Fruit fly (Drosophila melanogaster) whole organism, prepupa: ENCODE data around the gene CG14551.

Source experiments
- CG10631 ChIP-seq: fragments of 200-800 bp; sonication (Bioruptor generic); optimal IDR thresholded peaks from 2 replicates; lab custom pipeline; 2016; ENCODE audit warnings: missing biosample characterization, missing genetic modification characterization
- CG10669 ChIP-seq: fragments of 200-800 bp; sonication (Bioruptor generic); optimal IDR thresholded peaks from 3 replicates; lab custom pipeline; 2018; ENCODE audit warnings: missing biosample characterization, mild to moderate bottlenecking, missing genetic modification characterization, moderate library complexity
- CG11294 ChIP-seq: fragments of 200-800 bp; sonication (Bioruptor generic); IDR thresholded peaks from 2 replicates; pipeline ENCODE4 v1.3.6; 2022; ENCODE audit warnings: missing biosample characterization, missing genetic modification characterization
- CG11762 ChIP-seq: fragments of 200-800 bp; sonication (Bioruptor generic); optimal IDR thresholded peaks from 3 replicates; lab custom pipeline; 2016; ENCODE audit warnings: missing biosample characterization, missing genetic modification characterization; ENCODE audit not compliant: insufficient read depth
- CG11902 ChIP-seq: fragments of 200-800 bp; sonication (Bioruptor generic); optimal IDR thresholded peaks from 3 replicates; lab custom pipeline; 2016; ENCODE audit warnings: missing biosample characterization, missing genetic modification characterization
- CG15336 ChIP-seq: fragments of 200-800 bp; sonication (Bioruptor generic); IDR thresholded peaks from 2 replicates; pipeline ENCODE4 v1.3.6; 2022; ENCODE audit warnings: missing biosample characterization, missing genetic modification characterization
- CG1621 ChIP-seq: fragments of 200-800 bp; sonication (Bioruptor generic); optimal IDR thresholded peaks from 3 replicates; lab custom pipeline; 2018; ENCODE audit warnings: missing biosample characterization, mild to moderate bottlenecking, missing genetic modification characterization
- CG3032 ChIP-seq: fragments of 200-800 bp; optimal IDR thresholded peaks from 2 replicates; lab custom pipeline; 2019; ENCODE audit warnings: missing biosample characterization, mild to moderate bottlenecking, missing genetic modification characterization, moderate library complexity
- CG31627 ChIP-seq: fragments of 200-800 bp; sonication (Bioruptor generic); optimal IDR thresholded peaks from 3 replicates; lab custom pipeline; 2016; ENCODE audit warnings: missing biosample characterization, missing genetic modification characterization
- CG32006 ChIP-seq: fragments of 200-800 bp; sonication (Bioruptor generic); optimal IDR thresholded peaks from 3 replicates; lab custom pipeline; 2017; ENCODE audit warnings: missing biosample characterization, mild to moderate bottlenecking, missing genetic modification characterization
- CG34406 ChIP-seq: fragments of 200-800 bp; sonication (Bioruptor generic); optimal IDR thresholded peaks from 3 replicates; lab custom pipeline; 2016; ENCODE audit warnings: missing biosample characterization, missing genetic modification characterization
- CG4318 ChIP-seq: fragments of 200-800 bp; sonication (Bioruptor generic); optimal IDR thresholded peaks from 3 replicates; lab custom pipeline; 2017; ENCODE audit warnings: missing biosample characterization, mild to moderate bottlenecking, missing genetic modification characterization
- CG6163 ChIP-seq: fragments of 200-800 bp; sonication (Bioruptor generic); IDR thresholded peaks from 3 replicates; pipeline ENCODE4 v1.3.6; 2022; ENCODE audit warnings: missing biosample characterization, missing genetic modification characterization
- CG6276 ChIP-seq: fragments of 200-800 bp; sonication (Bioruptor generic); optimal IDR thresholded peaks from 2 replicates; lab custom pipeline; 2017; ENCODE audit warnings: missing biosample characterization, mild to moderate bottlenecking, missing genetic modification characterization
- CG6792 ChIP-seq: fragments of 200-800 bp; sonication (Bioruptor generic); optimal IDR thresholded peaks from 3 replicates; lab custom pipeline; 2016; ENCODE audit warnings: missing biosample characterization, missing genetic modification characterization
- CG6808 ChIP-seq: fragments of 200-800 bp; sonication (Bioruptor generic); optimal IDR thresholded peaks from 3 replicates; lab custom pipeline; 2017; ENCODE audit warnings: missing biosample characterization, missing genetic modification characterization, mild to moderate bottlenecking, moderate library complexity, missing genetic modification reagents
- CG6854 ChIP-seq: fragments of 200-800 bp; sonication (Bioruptor generic); optimal IDR thresholded peaks from 2 replicates; lab custom pipeline; 2017; ENCODE audit warnings: missing biosample characterization, mild to moderate bottlenecking, missing genetic modification characterization
- CG8119 ChIP-seq: fragments of 200-800 bp; sonication (Bioruptor generic); IDR thresholded peaks from 3 replicates; pipeline ENCODE4 v1.3.6; 2022; ENCODE audit warnings: missing biosample characterization, missing genetic modification characterization
- CG8319 ChIP-seq: fragments of 200-800 bp; sonication (Bioruptor generic); optimal IDR thresholded peaks from 3 replicates; lab custom pipeline; 2016; ENCODE audit warnings: missing biosample characterization, missing genetic modification characterization
- CG8632 ChIP-seq: fragments of 200-800 bp; sonication (Bioruptor generic); optimal IDR thresholded peaks from 3 replicates; lab custom pipeline; 2016; ENCODE audit warnings: missing biosample characterization, missing genetic modification characterization
- CG9139 ChIP-seq: fragments of 200-800 bp; sonication (Bioruptor generic); optimal IDR thresholded peaks from 3 replicates; lab custom pipeline; 2017; ENCODE audit warnings: missing biosample characterization, mild to moderate bottlenecking, missing genetic modification characterization
- Eip75B ChIP-seq: fragments of 200-800 bp; sonication (Bioruptor generic); optimal IDR thresholded peaks from 3 replicates; lab custom pipeline; 2016; ENCODE audit warnings: missing biosample characterization, missing genetic modification characterization
- Eip93F ChIP-seq: fragments of 200-800 bp; sonication (Bioruptor generic); optimal IDR thresholded peaks from 2 replicates; lab custom pipeline; 2016; ENCODE audit warnings: missing biosample characterization, mild to moderate bottlenecking, missing genetic modification characterization
- Ets21C ChIP-seq: fragments of 200-800 bp; sonication (Bioruptor generic); optimal IDR thresholded peaks from 3 replicates; lab custom pipeline; 2016; ENCODE audit warnings: missing biosample characterization, missing genetic modification characterization
- Ets96B ChIP-seq: fragments of 200-800 bp; optimal IDR thresholded peaks from 2 replicates; lab custom pipeline; 2019; ENCODE audit warnings: missing biosample characterization, mild to moderate bottlenecking, missing genetic modification characterization, moderate library complexity
- Gug ChIP-seq: fragments of 200-800 bp; sonication (Bioruptor generic); IDR thresholded peaks from 2 replicates; pipeline ENCODE4 v1.3.6; 2022; ENCODE audit warnings: missing biosample characterization, missing genetic modification characterization
- Hr38 ChIP-seq: sonication (Bioruptor generic); optimal IDR thresholded peaks from 2 replicates; lab custom pipeline; 2016; ENCODE audit warnings: missing biosample characterization, missing genetic modification characterization
- Hr39 ChIP-seq: fragments of 200-800 bp; sonication (Bioruptor generic); optimal IDR thresholded peaks from 2 replicates; lab custom pipeline; 2016; ENCODE audit warnings: missing biosample characterization, missing genetic modification characterization
- Met ChIP-seq: fragments of 200-800 bp; sonication (Bioruptor generic); optimal IDR thresholded peaks from 3 replicates; lab custom pipeline; 2016; ENCODE audit warnings: missing biosample characterization, missing genetic modification characterization
- Smox ChIP-seq: fragments of 200-800 bp; sonication (Bioruptor generic); optimal IDR thresholded peaks from 3 replicates; lab custom pipeline; 2016; ENCODE audit warnings: missing biosample characterization, missing genetic modification characterization
- Sox14 ChIP-seq: fragments of 200-800 bp; sonication (Bioruptor generic); optimal IDR thresholded peaks from 3 replicates; lab custom pipeline; 2016; ENCODE audit warnings: missing biosample characterization, missing genetic modification characterization
- Sox15 ChIP-seq: fragments of 200-800 bp; sonication (Bioruptor generic); optimal IDR thresholded peaks from 3 replicates; lab custom pipeline; 2016; ENCODE audit warnings: missing biosample characterization, missing genetic modification characterization
- achi ChIP-seq: fragments of 200-800 bp; sonication (Bioruptor generic); optimal IDR thresholded peaks from 3 replicates; lab custom pipeline; 2016; ENCODE audit warnings: missing biosample characterization, missing genetic modification characterization
- acj6 ChIP-seq: fragments of 200-800 bp; sonication (Bioruptor generic); optimal IDR thresholded peaks from 3 replicates; lab custom pipeline; 2016; ENCODE audit warnings: missing biosample characterization, missing genetic modification characterization
- dac ChIP-seq: fragments of 200-800 bp; sonication (Bioruptor generic); optimal IDR thresholded peaks from 2 replicates; lab custom pipeline; 2017; ENCODE audit warnings: missing biosample characterization, mild to moderate bottlenecking, missing genetic modification characterization
- eg ChIP-seq: fragments of 200-800 bp; sonication (Bioruptor generic); IDR thresholded peaks from 3 replicates; pipeline ENCODE4 v1.3.6; 2022; ENCODE audit warnings: missing biosample characterization, missing genetic modification characterization
- esn ChIP-seq: fragments of 200-800 bp; sonication (Bioruptor generic); optimal IDR thresholded peaks from 2 replicates; lab custom pipeline; 2016; ENCODE audit warnings: missing biosample characterization, mild to moderate bottlenecking, missing genetic modification characterization, moderate library complexity
- fd85E ChIP-seq: fragments of 200-800 bp; sonication (Bioruptor generic); optimal IDR thresholded peaks from 3 replicates; lab custom pipeline; 2016; ENCODE audit warnings: missing biosample characterization, missing genetic modification characterization
- fkh ChIP-seq: fragments of 200-800 bp; sonication (Bioruptor generic); optimal IDR thresholded peaks from 3 replicates; lab custom pipeline; 2017; ENCODE audit warnings: missing biosample characterization, mild to moderate bottlenecking, missing genetic modification characterization, moderate library complexity
- lz ChIP-seq: fragments of 200-800 bp; sonication (Bioruptor generic); optimal IDR thresholded peaks from 3 replicates; lab custom pipeline; 2016; ENCODE audit warnings: missing biosample characterization, missing genetic modification characterization
- net ChIP-seq: fragments of 200-800 bp; sonication (Bioruptor generic); optimal IDR thresholded peaks from 3 replicates; lab custom pipeline; 2016; ENCODE audit warnings: missing biosample characterization, missing genetic modification characterization
- pdm3 ChIP-seq: fragments of 200-800 bp; sonication (Bioruptor generic); optimal IDR thresholded peaks from 3 replicates; lab custom pipeline; 2016; ENCODE audit warnings: missing biosample characterization, missing genetic modification characterization
- spab ChIP-seq: fragments of 200-800 bp; sonication (Bioruptor generic); optimal IDR thresholded peaks from 2 replicates; lab custom pipeline; 2017; ENCODE audit warnings: missing biosample characterization, mild to moderate bottlenecking, missing genetic modification characterization, missing genetic modification reagents
- ss ChIP-seq, 2 experiments: fragments of 200-800 bp; sonication (Bioruptor generic); optimal IDR thresholded peaks; 2 replicates in 1 of 2; 3 replicates in 1 of 2; lab custom pipeline; 2017 to 2018; ENCODE audit warnings: mild to moderate bottlenecking in 2 of 2, missing biosample characterization in 2 of 2, missing genetic modification characterization in 2 of 2, moderate library complexity in 1 of 2
- svp ChIP-seq: fragments of 200-800 bp; sonication (Bioruptor generic); peaks from one replicate; lab custom pipeline; 2016; ENCODE audit warnings: missing biosample characterization, missing genetic modification characterization
- topi ChIP-seq: fragments of 200-800 bp; sonication (Bioruptor generic); optimal IDR thresholded peaks from 3 replicates; lab custom pipeline; 2016; ENCODE audit warnings: missing biosample characterization, missing genetic modification characterization
- vri ChIP-seq: fragments of 200-800 bp; sonication (Bioruptor generic); optimal IDR thresholded peaks from 3 replicates; lab custom pipeline; 2016; ENCODE audit warnings: missing biosample characterization, mild to moderate bottlenecking, missing genetic modification characterization

The CG14551 gene

dm6 chr3R:26081380-26081991 lies 18.7 kb upstream of the CG14551 start (continued):
- peak; percentile 19 for TF ChIP-seq dac
- peak; percentile 78 for TF ChIP-seq CG8119 (GFP tag; lab: Robert Waterston, UW)
- peak; percentile 77 for TF ChIP-seq CG10631 (GFP tag; lab: Kevin White, UChicago)
- peak; percentile 81 for TF ChIP-seq Eip75B
- TF ChIP-seq CG4318 (GFP tag; lab: Kevin White, UChicago): peak; percentile 10
- TF ChIP-seq CG11902 (GFP tag; lab: Kevin White, UChicago): peak; percentile 35
- TF ChIP-seq CG9139 (GFP tag; lab: Kevin White, UChicago): peak; percentile 55
- peak; percentile 73 for TF ChIP-seq CG10669
- peak; percentile 67 for TF ChIP-seq CG6854 (GFP tag; lab: Kevin White, UChicago)
- peak; percentile 78 for TF ChIP-seq lz
- peak; percentile 86 for TF ChIP-seq CG6163 (GFP tag; lab: Robert Waterston, UW)
- peak; percentile 80 for TF ChIP-seq topi (GFP tag; lab: Kevin White, UChicago)
- no peak for TF ChIP-seq CG11294
- TF ChIP-seq fkh (GFP tag; lab: Kevin White, UChicago): no peak
- no peak for TF ChIP-seq Eip93F (GFP tag; lab: Kevin White, UChicago)
- peak; percentile 49 for TF ChIP-seq Gug (GFP tag; lab: Robert Waterston, UW)
- peak; percentile 76 for TF ChIP-seq CG32006 (GFP tag; lab: Kevin White, UChicago)
- TF ChIP-seq CG6808 (GFP tag; lab: Kevin White, UChicago): peak; percentile 80
- peak; percentile 81 for TF ChIP-seq acj6 (GFP tag; lab: Kevin White, UChicago)
- peak; percentile 52 for TF ChIP-seq CG8319 (GFP tag; lab: Kevin White, UChicago)
- TF ChIP-seq esn (GFP tag; lab: Kevin White, UChicago): peak; percentile 83
- TF ChIP-seq net (GFP tag; lab: Kevin White, UChicago): peak; percentile 55
- TF ChIP-seq vri (GFP tag; lab: Kevin White, UChicago): peak; percentile 50
- peak; percentile 78 for TF ChIP-seq eg (GFP tag; lab: Robert Waterston, UW)
- peak; percentile 90 for TF ChIP-seq svp
- peak; percentile 76 for TF ChIP-seq Ets96B
- peak; percentile 80 for TF ChIP-seq CG15336 (GFP tag; lab: Robert Waterston, UW)
- TF ChIP-seq CG34406 (GFP tag; lab: Kevin White, UChicago): peak; percentile 72
- peak; percentile 53 for TF ChIP-seq CG6276
- TF ChIP-seq, all 60 proteins: peak for 55

- TF ChIP-seq eg (GFP tag; lab: Robert Waterston, UW) (0 out of 3 replicates have a peak, but pooled peaks have one; percentile 22), ss (GFP tag; optimal IDR thresholded peaks at IDR 0.05; lab: Kevin White, UChicago) (no peak), CG8632 (GFP tag; lab: Kevin White, UChicago) (no peak), Smox (GFP tag; lab: Kevin White, UChicago) (no peak), CG11762 (GFP tag; lab: Kevin White, UChicago) (peak; percentile 2), achi (peak; percentile 39), CG32006 (GFP tag; lab: Kevin White, UChicago) (peak; percentile 33), pdm3 (GFP tag; lab: Kevin White, UChicago) (peak; percentile 7), Sox15 (GFP tag; lab: Kevin White, UChicago) (no peak), CG8119 (GFP tag; lab: Robert Waterston, UW) (no peak), esn (GFP tag; lab: Kevin White, UChicago) (peak; percentile 25), topi (GFP tag; lab: Kevin White, UChicago) (peak; percentile 22), Eip93F (GFP tag; lab: Kevin White, UChicago) (no peak), Sox14 (peak; percentile 23), CG6854 (GFP tag; lab: Kevin White, UChicago) (no peak), svp (peak; percentile 36), CG1621 (tag; lab: Kevin White, UChicago) (no peak), CG8319 (GFP tag; lab: Kevin White, UChicago) (no peak), CG34406 (GFP tag; lab: Kevin White, UChicago) (no peak), fd85E (GFP tag; lab: Kevin White, UChicago) (no peak), Hr38 (GFP tag; lab: Kevin White, UChicago) (no peak), Hr39 (no peak), CG31627 (peak; percentile 4), Met (GFP tag; lab: Kevin White, UChicago) (peak; percentile 25), fkh (GFP tag; lab: Kevin White, UChicago) (no peak), Ets96B (peak; percentile 50), CG6808 (GFP tag; lab: Kevin White, UChicago) (peak; percentile 48), Ets21C (GFP tag; lab: Kevin White, UChicago) (no peak), spab (GFP tag; lab: Kevin White, UChicago) (peak; percentile 29), CG6792 (peak; percentile 36), CG10631 (GFP tag; lab: Kevin White, UChicago) (peak; percentile 27), Eip75B (peak; percentile 26), Gug (GFP tag; lab: Robert Waterston, UW) (no peak), CG3032 (tag; lab: Kevin White, UChicago) (peak; percentile 41), CG10669 (peak; percentile 30)
Measured at dm6 chr3R:26075252-26075651, 12.4 kb upstream of the CG14551 start.
